Worm (Caenorhabditis elegans): ENCODE measurements around the gene pup-2.

DNA sequence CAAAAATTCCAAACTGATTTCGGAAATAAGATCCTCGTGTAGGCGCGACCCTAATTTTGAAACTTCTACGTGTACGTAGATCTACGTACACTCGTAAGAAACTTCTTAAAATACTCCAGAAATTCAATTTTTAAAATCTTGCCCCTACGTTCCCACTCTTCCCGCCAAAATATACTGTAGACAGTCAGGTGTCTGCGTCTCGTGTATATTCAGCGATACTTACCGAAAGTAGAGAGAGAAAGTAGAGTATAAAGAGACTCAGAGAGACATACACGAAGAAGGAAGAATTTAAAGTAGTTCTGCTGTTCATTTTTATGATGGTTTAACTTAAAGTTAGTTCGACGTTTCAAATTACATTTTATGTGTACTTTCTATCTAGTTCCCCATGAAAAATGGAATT is 7.5 kb downstream of the pup-2 start:
- TF ChIP-seq efl-1 (GFP tag; optimal IDR thresholded peaks at IDR 0.05) = no peak
- no peak for TF ChIP-seq nhr-27 (tag; optimal IDR thresholded peaks at IDR 0.05)
- TF ChIP-seq lin-35 (GFP tag; optimal IDR thresholded peaks at IDR 0.05) = no peak
- TF ChIP-seq nfya-2 (GFP tag; IDR thresholded peaks at IDR 0.05) = no peak
- no peak for TF ChIP-seq nhr-120 (GFP tag; IDR thresholded peaks at IDR 0.05)

Measured in whole organism, young adult.